Fruit fly (Drosophila melanogaster) whole organism, prepupa: ENCODE measurements around the gene CG11334.

Source experiments
- CG10669 ChIP-seq: fragments of 200-800 bp; sonication (Bioruptor generic); optimal IDR thresholded peaks from 3 replicates; lab custom pipeline; 2018; ENCODE audit warnings: missing biosample characterization, mild to moderate bottlenecking, missing genetic modification characterization, moderate library complexity
- CG11294 ChIP-seq: fragments of 200-800 bp; sonication (Bioruptor generic); IDR thresholded peaks from 2 replicates; pipeline ENCODE4 v1.3.6; 2022; ENCODE audit warnings: missing biosample characterization, missing genetic modification characterization
- CG11902 ChIP-seq: fragments of 200-800 bp; sonication (Bioruptor generic); optimal IDR thresholded peaks from 3 replicates; lab custom pipeline; 2016; ENCODE audit warnings: missing biosample characterization, missing genetic modification characterization
- CG15336 ChIP-seq: fragments of 200-800 bp; sonication (Bioruptor generic); IDR thresholded peaks from 2 replicates; pipeline ENCODE4 v1.3.6; 2022; ENCODE audit warnings: missing biosample characterization, missing genetic modification characterization
- CG1621 ChIP-seq: fragments of 200-800 bp; sonication (Bioruptor generic); optimal IDR thresholded peaks from 3 replicates; lab custom pipeline; 2018; ENCODE audit warnings: missing biosample characterization, mild to moderate bottlenecking, missing genetic modification characterization
- CG16779 ChIP-seq: fragments of 200-800 bp; sonication (Bioruptor generic); optimal IDR thresholded peaks from 3 replicates; lab custom pipeline; 2017; ENCODE audit warnings: missing biosample characterization, mild to moderate bottlenecking, missing genetic modification characterization
- CG3032 ChIP-seq: fragments of 200-800 bp; optimal IDR thresholded peaks from 2 replicates; lab custom pipeline; 2019; ENCODE audit warnings: missing biosample characterization, mild to moderate bottlenecking, missing genetic modification characterization, moderate library complexity
- CG31627 ChIP-seq: fragments of 200-800 bp; sonication (Bioruptor generic); optimal IDR thresholded peaks from 3 replicates; lab custom pipeline; 2016; ENCODE audit warnings: missing biosample characterization, missing genetic modification characterization
- CG32006 ChIP-seq: fragments of 200-800 bp; sonication (Bioruptor generic); optimal IDR thresholded peaks from 3 replicates; lab custom pipeline; 2017; ENCODE audit warnings: missing biosample characterization, mild to moderate bottlenecking, missing genetic modification characterization
- CG34406 ChIP-seq: fragments of 200-800 bp; sonication (Bioruptor generic); optimal IDR thresholded peaks from 3 replicates; lab custom pipeline; 2016; ENCODE audit warnings: missing biosample characterization, missing genetic modification characterization
- CG3919 ChIP-seq: fragments of 200-800 bp; sonication (Bioruptor generic); optimal IDR thresholded peaks from 3 replicates; lab custom pipeline; 2016; ENCODE audit warnings: missing biosample characterization, missing genetic modification characterization
- CG4318 ChIP-seq: fragments of 200-800 bp; sonication (Bioruptor generic); optimal IDR thresholded peaks from 3 replicates; lab custom pipeline; 2017; ENCODE audit warnings: missing biosample characterization, mild to moderate bottlenecking, missing genetic modification characterization
- CG6163 ChIP-seq: fragments of 200-800 bp; sonication (Bioruptor generic); IDR thresholded peaks from 3 replicates; pipeline ENCODE4 v1.3.6; 2022; ENCODE audit warnings: missing biosample characterization, missing genetic modification characterization
- CG6792 ChIP-seq: fragments of 200-800 bp; sonication (Bioruptor generic); optimal IDR thresholded peaks from 3 replicates; lab custom pipeline; 2016; ENCODE audit warnings: missing biosample characterization, missing genetic modification characterization
- CG8119 ChIP-seq: fragments of 200-800 bp; sonication (Bioruptor generic); IDR thresholded peaks from 3 replicates; pipeline ENCODE4 v1.3.6; 2022; ENCODE audit warnings: missing biosample characterization, missing genetic modification characterization
- CG8632 ChIP-seq: fragments of 200-800 bp; sonication (Bioruptor generic); optimal IDR thresholded peaks from 3 replicates; lab custom pipeline; 2016; ENCODE audit warnings: missing biosample characterization, missing genetic modification characterization
- Eip75B ChIP-seq: fragments of 200-800 bp; sonication (Bioruptor generic); optimal IDR thresholded peaks from 3 replicates; lab custom pipeline; 2016; ENCODE audit warnings: missing biosample characterization, missing genetic modification characterization
- Eip78C ChIP-seq: fragments of 200-800 bp; sonication (Bioruptor generic); peaks from one replicate; lab custom pipeline; 2016; ENCODE audit warnings: missing biosample characterization, missing genetic modification characterization
- Eip93F ChIP-seq: fragments of 200-800 bp; sonication (Bioruptor generic); optimal IDR thresholded peaks from 2 replicates; lab custom pipeline; 2016; ENCODE audit warnings: missing biosample characterization, mild to moderate bottlenecking, missing genetic modification characterization
- Ets21C ChIP-seq: fragments of 200-800 bp; sonication (Bioruptor generic); optimal IDR thresholded peaks from 3 replicates; lab custom pipeline; 2016; ENCODE audit warnings: missing biosample characterization, missing genetic modification characterization
- Ets96B ChIP-seq: fragments of 200-800 bp; optimal IDR thresholded peaks from 2 replicates; lab custom pipeline; 2019; ENCODE audit warnings: missing biosample characterization, mild to moderate bottlenecking, missing genetic modification characterization, moderate library complexity
- Gug ChIP-seq: fragments of 200-800 bp; sonication (Bioruptor generic); IDR thresholded peaks from 2 replicates; pipeline ENCODE4 v1.3.6; 2022; ENCODE audit warnings: missing biosample characterization, missing genetic modification characterization
- Hr38 ChIP-seq: sonication (Bioruptor generic); optimal IDR thresholded peaks from 2 replicates; lab custom pipeline; 2016; ENCODE audit warnings: missing biosample characterization, missing genetic modification characterization
- Hr39 ChIP-seq: fragments of 200-800 bp; sonication (Bioruptor generic); optimal IDR thresholded peaks from 2 replicates; lab custom pipeline; 2016; ENCODE audit warnings: missing biosample characterization, missing genetic modification characterization
- Hr4 ChIP-seq: fragments of 200-800 bp; sonication (Bioruptor generic); optimal IDR thresholded peaks from 3 replicates; lab custom pipeline; 2016; ENCODE audit warnings: missing biosample characterization, missing genetic modification characterization
- Lpt ChIP-seq: fragments of 200-800 bp; sonication (Bioruptor generic); optimal IDR thresholded peaks from 3 replicates; lab custom pipeline; 2016; ENCODE audit warnings: missing biosample characterization, missing genetic modification characterization
- Met ChIP-seq: fragments of 200-800 bp; sonication (Bioruptor generic); optimal IDR thresholded peaks from 3 replicates; lab custom pipeline; 2016; ENCODE audit warnings: missing biosample characterization, missing genetic modification characterization
- OdsH ChIP-seq: fragments of 200-800 bp; sonication (Bioruptor generic); optimal IDR thresholded peaks from 3 replicates; lab custom pipeline; 2016; ENCODE audit warnings: missing biosample characterization, missing genetic modification characterization
- Smox ChIP-seq: fragments of 200-800 bp; sonication (Bioruptor generic); optimal IDR thresholded peaks from 3 replicates; lab custom pipeline; 2016; ENCODE audit warnings: missing biosample characterization, missing genetic modification characterization
- Sox102F ChIP-seq: fragments of 200-800 bp; sonication (Bioruptor generic); optimal IDR thresholded peaks from 2 replicates; lab custom pipeline; 2016; ENCODE audit warnings: missing biosample characterization, mild to moderate bottlenecking, missing genetic modification characterization
- Sox14 ChIP-seq: fragments of 200-800 bp; sonication (Bioruptor generic); optimal IDR thresholded peaks from 3 replicates; lab custom pipeline; 2016; ENCODE audit warnings: missing biosample characterization, missing genetic modification characterization
- Sox15 ChIP-seq: fragments of 200-800 bp; sonication (Bioruptor generic); optimal IDR thresholded peaks from 3 replicates; lab custom pipeline; 2016; ENCODE audit warnings: missing biosample characterization, missing genetic modification characterization
- achi ChIP-seq: fragments of 200-800 bp; sonication (Bioruptor generic); optimal IDR thresholded peaks from 3 replicates; lab custom pipeline; 2016; ENCODE audit warnings: missing biosample characterization, missing genetic modification characterization
- acj6 ChIP-seq: fragments of 200-800 bp; sonication (Bioruptor generic); optimal IDR thresholded peaks from 3 replicates; lab custom pipeline; 2016; ENCODE audit warnings: missing biosample characterization, missing genetic modification characterization
- cyc ChIP-seq: fragments of 200-800 bp; sonication (Bioruptor generic); optimal IDR thresholded peaks from 3 replicates; lab custom pipeline; 2016; ENCODE audit warnings: missing biosample characterization, missing genetic modification characterization
- dsx ChIP-seq: fragments of 200-800 bp; optimal IDR thresholded peaks from 3 replicates; lab custom pipeline; 2019; ENCODE audit warnings: missing biosample characterization, mild to moderate bottlenecking, missing genetic modification characterization, moderate library complexity; ENCODE audit not compliant: poor library complexity, severe bottlenecking
- eg ChIP-seq: fragments of 200-800 bp; sonication (Bioruptor generic); IDR thresholded peaks from 3 replicates; pipeline ENCODE4 v1.3.6; 2022; ENCODE audit warnings: missing biosample characterization, missing genetic modification characterization
- esn ChIP-seq: fragments of 200-800 bp; sonication (Bioruptor generic); optimal IDR thresholded peaks from 2 replicates; lab custom pipeline; 2016; ENCODE audit warnings: missing biosample characterization, mild to moderate bottlenecking, missing genetic modification characterization, moderate library complexity
- fd59A ChIP-seq: fragments of 200-800 bp; sonication (Bioruptor generic); optimal IDR thresholded peaks from 2 replicates; lab custom pipeline; 2017; ENCODE audit warnings: missing biosample characterization, mild to moderate bottlenecking, missing genetic modification characterization, missing genetic modification reagents
- fkh ChIP-seq: fragments of 200-800 bp; sonication (Bioruptor generic); optimal IDR thresholded peaks from 3 replicates; lab custom pipeline; 2017; ENCODE audit warnings: missing biosample characterization, mild to moderate bottlenecking, missing genetic modification characterization, moderate library complexity
- lz ChIP-seq: fragments of 200-800 bp; sonication (Bioruptor generic); optimal IDR thresholded peaks from 3 replicates; lab custom pipeline; 2016; ENCODE audit warnings: missing biosample characterization, missing genetic modification characterization
- net ChIP-seq: fragments of 200-800 bp; sonication (Bioruptor generic); optimal IDR thresholded peaks from 3 replicates; lab custom pipeline; 2016; ENCODE audit warnings: missing biosample characterization, missing genetic modification characterization
- pdm3 ChIP-seq: fragments of 200-800 bp; sonication (Bioruptor generic); optimal IDR thresholded peaks from 3 replicates; lab custom pipeline; 2016; ENCODE audit warnings: missing biosample characterization, missing genetic modification characterization
- salr ChIP-seq, 2 experiments: fragments of 200-800 bp; sonication (Bioruptor generic); optimal IDR thresholded peaks; 3 replicates each; lab custom pipeline; 2016 to 2018; ENCODE audit warnings: missing biosample characterization in 2 of 2, missing genetic modification characterization in 2 of 2, mild to moderate bottlenecking in 1 of 2
- spab ChIP-seq: fragments of 200-800 bp; sonication (Bioruptor generic); optimal IDR thresholded peaks from 2 replicates; lab custom pipeline; 2017; ENCODE audit warnings: missing biosample characterization, mild to moderate bottlenecking, missing genetic modification characterization, missing genetic modification reagents
- ss ChIP-seq, 2 experiments: fragments of 200-800 bp; sonication (Bioruptor generic); optimal IDR thresholded peaks; 2 replicates in 1 of 2; 3 replicates in 1 of 2; lab custom pipeline; 2017 to 2018; ENCODE audit warnings: mild to moderate bottlenecking in 2 of 2, missing biosample characterization in 2 of 2, missing genetic modification characterization in 2 of 2, moderate library complexity in 1 of 2
- svp ChIP-seq: fragments of 200-800 bp; sonication (Bioruptor generic); peaks from one replicate; lab custom pipeline; 2016; ENCODE audit warnings: missing biosample characterization, missing genetic modification characterization
- topi ChIP-seq: fragments of 200-800 bp; sonication (Bioruptor generic); optimal IDR thresholded peaks from 3 replicates; lab custom pipeline; 2016; ENCODE audit warnings: missing biosample characterization, missing genetic modification characterization
- vri ChIP-seq: fragments of 200-800 bp; sonication (Bioruptor generic); optimal IDR thresholded peaks from 3 replicates; lab custom pipeline; 2016; ENCODE audit warnings: missing biosample characterization, mild to moderate bottlenecking, missing genetic modification characterization

The CG11334 gene

DNA sequence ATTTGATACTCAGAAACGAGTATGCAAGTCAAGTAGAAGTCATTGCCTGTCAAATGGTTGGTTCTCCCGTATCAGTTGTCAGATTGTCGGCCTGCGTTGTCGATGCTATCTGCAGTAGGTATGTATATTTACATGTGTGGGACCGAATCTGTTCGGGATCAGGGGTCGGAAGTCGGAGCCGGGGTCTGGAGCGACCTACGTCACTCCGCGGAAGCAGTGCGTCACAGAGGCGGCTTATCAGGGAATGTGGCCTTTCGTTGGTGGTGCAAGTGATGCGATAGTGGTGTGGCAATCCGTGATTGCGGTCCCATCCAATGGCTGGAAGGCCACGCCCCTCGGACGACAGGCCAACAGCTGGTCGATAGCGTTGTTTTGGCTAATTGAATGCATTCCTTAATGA is 27.2 kb downstream of the CG11334 start:
- no peak for TF ChIP-seq fkh (GFP tag; lab: Kevin White, UChicago)
- no peak for TF ChIP-seq Lpt (GFP tag; lab: Kevin White, UChicago)
- peak; percentile 99 for TF ChIP-seq svp
- no peak for TF ChIP-seq CG8119 (GFP tag; lab: Robert Waterston, UW)
- 0 out of 3 replicates have a peak, but pooled peaks have one; percentile 20 for TF ChIP-seq CG6163 (GFP tag; lab: Robert Waterston, UW)
- TF ChIP-seq, all 60 proteins: peak for 2

DNA sequence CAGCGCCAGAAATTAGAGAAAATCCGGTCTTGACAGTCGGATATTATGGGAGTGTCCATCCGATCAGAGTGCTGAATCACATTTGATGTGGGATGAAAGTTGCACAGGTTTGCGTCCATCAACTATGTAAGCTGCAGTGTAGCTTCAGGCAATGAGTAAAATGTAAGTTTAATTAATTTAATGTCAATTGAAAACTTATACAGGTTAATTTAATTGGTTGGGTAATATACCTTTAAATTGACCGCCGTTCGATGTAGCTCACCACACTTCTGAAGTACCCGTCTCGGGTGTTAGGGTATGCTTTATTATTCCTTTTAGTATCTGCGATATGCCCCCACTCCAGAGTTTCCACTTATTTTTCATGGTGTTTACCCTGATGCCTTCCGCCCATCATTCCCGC is 38.4 kb downstream of the CG11334 start:
- TF ChIP-seq Sox102F (peak; percentile 69), Eip78C (GFP tag; lab: Kevin White, UChicago) (peak; percentile 78), Hr38 (GFP tag; lab: Kevin White, UChicago) (no peak), CG11902 (peak; percentile 41), lz (GFP tag; lab: Kevin White, UChicago) (peak; percentile 20), pdm3 (GFP tag; lab: Kevin White, UChicago) (peak; percentile 61), Ets21C (GFP tag; lab: Kevin White, UChicago) (peak; percentile 27), CG4318 (GFP tag; lab: Kevin White, UChicago) (peak; percentile 22), fd59A (GFP tag; lab: Kevin White, UChicago) (peak; percentile 7), CG6163 (GFP tag; lab: Robert Waterston, UW) (peak; percentile 77), Hr4 (peak; percentile 57), CG34406 (GFP tag; lab: Kevin White, UChicago) (peak; percentile 20), vri (no peak), CG32006 (GFP tag; lab: Kevin White, UChicago) (peak; percentile 72), topi (peak; percentile 60), CG8632 (GFP tag; lab: Kevin White, UChicago) (peak; percentile 22), CG1621 (tag; lab: Kevin White, UChicago) (no peak), esn (GFP tag; lab: Kevin White, UChicago) (peak; percentile 44), Sox14 (peak; percentile 62), Smox (GFP tag; lab: Kevin White, UChicago) (peak; percentile 57), CG16779 (tag; lab: Kevin White, UChicago) (no peak), CG31627 (GFP tag; lab: Kevin White, UChicago) (peak; percentile 74), Eip75B (no peak), CG3919 (GFP tag; lab: Kevin White, UChicago) (peak; percentile 42), spab (GFP tag; lab: Kevin White, UChicago) (peak; percentile 3), Met (GFP tag; lab: Kevin White, UChicago) (peak; percentile 58), CG8119 (GFP tag; lab: Robert Waterston, UW) (peak; percentile 58; the same call in 2 of the 3 replicates), achi (GFP tag; lab: Kevin White, UChicago) (peak; percentile 40), acj6 (GFP tag; lab: Kevin White, UChicago) (peak; percentile 50), cyc (GFP tag; lab: Kevin White, UChicago) (peak; percentile 68), CG11294 (GFP tag; lab: Robert Waterston, UW) (no peak), dsx (GFP tag; lab: Kevin White, UChicago) (peak; percentile 38), Eip93F (GFP tag; lab: Kevin White, UChicago) (no peak), CG15336 (GFP tag; lab: Robert Waterston, UW) (peak; percentile 50; the same call in 1 of the 2 replicates), CG10669 (GFP tag; lab: Kevin White, UChicago) (peak; percentile 41), CG6792 (GFP tag; lab: Kevin White, UChicago) (no peak), fkh (GFP tag; lab: Kevin White, UChicago) (no peak), OdsH (peak; percentile 43), CG3032 (tag; lab: Kevin White, UChicago) (peak; percentile 49), Gug (no peak), net (GFP tag; lab: Kevin White, UChicago) (no peak), svp (peak; percentile 79), Lpt (GFP tag; lab: Kevin White, UChicago) (no peak), Sox15 (GFP tag; lab: Kevin White, UChicago) (peak; percentile 23), Ets96B (tag; lab: Kevin White, UChicago) (peak; percentile 47), salr (GFP tag; optimal IDR thresholded peaks at IDR 0.05; lab: Kevin White, UChicago) (peak in 1 of 2 experiments; percentile 23), Hr39 (GFP tag; lab: Kevin White, UChicago) (peak; percentile 76), ss (GFP tag; optimal IDR thresholded peaks at IDR 0.05; lab: Kevin White, UChicago) (peak in 1 of 2 experiments; percentile 32), eg (GFP tag; lab: Robert Waterston, UW) (peak; percentile 51; the same call in 1 of the 3 replicates)
- TF ChIP-seq, all 60 proteins: peak for 37
